Worm (Caenorhabditis elegans) whole organism, L1 larva: ENCODE data around the gene meg-2.

ENCODE experiments used
- F16B12.6 ChIP-seq: fragments of 150-350 bp; optimal IDR thresholded peaks from 2 replicates; lab custom pipeline; 2014; ENCODE audit warnings: missing biosample characterization, missing genetic modification characterization
- aha-1 ChIP-seq: fragments of 150-350 bp; optimal IDR thresholded peaks from 2 replicates; lab custom pipeline; 2014; ENCODE audit warnings: missing biosample characterization, missing genetic modification characterization
- alr-1 ChIP-seq: fragments of 200-800 bp; sonication (Bioruptor generic); optimal IDR thresholded peaks from 2 replicates; lab custom pipeline; 2018; ENCODE audit warnings: borderline replicate concordance, mild to moderate bottlenecking, missing genetic modification characterization, missing compliant biosample characterization
- blmp-1 ChIP-seq: fragments of 150-350 bp; optimal IDR thresholded peaks from 2 replicates; lab custom pipeline; 2014; ENCODE audit warnings: missing biosample characterization, missing genetic modification characterization
- ceh-63 ChIP-seq: fragments of 200-800 bp; sonication (Bioruptor generic); optimal IDR thresholded peaks from 2 replicates; lab custom pipeline; 2018; ENCODE audit warnings: mild to moderate bottlenecking, missing genetic modification characterization, missing compliant biosample characterization
- ceh-8 ChIP-seq: fragments of 200-800 bp; sonication (Bioruptor generic); optimal IDR thresholded peaks from 2 replicates; lab custom pipeline; 2018; ENCODE audit warnings: mild to moderate bottlenecking, missing genetic modification characterization, moderate library complexity, missing compliant biosample characterization
- efl-1 ChIP-seq, 4 experiments: fragments of 150-350 bp; optimal IDR thresholded peaks in 3 of 4; peaks in 1 of 4; 1 replicate in 1 of 4; 2 replicates in 3 of 4; lab custom pipeline; 2014; ENCODE audit warnings: missing biosample characterization in 2 of 4, missing genetic modification characterization in 2 of 4, missing genetic modification reagents in 2 of 4
- efl-3 ChIP-seq: fragments of 200-800 bp; sonication (Bioruptor generic); optimal IDR thresholded peaks from 2 replicates; lab custom pipeline; 2018; ENCODE audit warnings: mild to moderate bottlenecking, missing genetic modification characterization, missing compliant biosample characterization
- egl-13 ChIP-seq: sonication (generic microtip); optimal IDR thresholded peaks from 2 replicates; lab custom pipeline; 2016; ENCODE audit warnings: missing genotype, missing genetic modification reagents, missing genetic modification characterization, missing compliant biosample characterization
- elt-2 ChIP-seq: sonication (generic microtip); optimal IDR thresholded peaks from 2 replicates; lab custom pipeline; 2016; ENCODE audit warnings: missing genetic modification characterization, mild to moderate bottlenecking, inconsistent platforms, missing compliant biosample characterization, missing genetic modification reagents
- elt-3 ChIP-seq, 6 experiments: fragments of 150-350 bp in 1 of 6; sonication (generic microtip); optimal IDR thresholded peaks; 2 replicates each; lab custom pipeline; 2017 to 2018; ENCODE audit warnings: missing biosample characterization in 6 of 6, missing genetic modification characterization in 6 of 6, inconsistent platforms in 1 of 6
- ets-5 ChIP-seq: fragments of 200-800 bp; sonication (Bioruptor generic); IDR thresholded peaks from 2 replicates; pipeline ENCODE4 v1.3.6; 2022; ENCODE audit warnings: missing genetic modification characterization, missing compliant biosample characterization
- fkh-10 ChIP-seq: sonication (generic microtip); optimal IDR thresholded peaks from 2 replicates; lab custom pipeline; 2017; ENCODE audit warnings: missing biosample characterization, missing genetic modification reagents, missing genetic modification characterization
- hlh-17 ChIP-seq: fragments of 200-800 bp; sonication (Bioruptor generic); optimal IDR thresholded peaks from 2 replicates; lab custom pipeline; 2018; ENCODE audit warnings: missing genetic modification characterization, mild to moderate bottlenecking, missing compliant biosample characterization, moderate library complexity, borderline replicate concordance
- hlh-4 ChIP-seq: sonication (generic microtip); optimal IDR thresholded peaks from 2 replicates; lab custom pipeline; 2016; ENCODE audit warnings: mild to moderate bottlenecking, missing genetic modification characterization, missing compliant biosample characterization
- hpl-2 ChIP-seq: fragments of 150-350 bp; optimal IDR thresholded peaks from 2 replicates; lab custom pipeline; 2014; ENCODE audit warnings: missing biosample characterization, missing genetic modification reagents, missing genetic modification characterization
- irx-1 ChIP-seq: sonication (generic microtip); optimal IDR thresholded peaks from 2 replicates; lab custom pipeline; 2016; ENCODE audit warnings: missing genetic modification characterization, missing compliant biosample characterization
- jun-1 ChIP-seq: fragments of 150-350 bp; optimal IDR thresholded peaks from 2 replicates; lab custom pipeline; 2014; ENCODE audit warnings: missing biosample characterization, missing genetic modification reagents, missing genetic modification characterization
- lin-13 ChIP-seq: fragments of 150-350 bp; optimal IDR thresholded peaks from 2 replicates; lab custom pipeline; 2014; ENCODE audit warnings: missing biosample characterization, missing genetic modification reagents, missing genetic modification characterization
- lin-14 ChIP-seq: fragments of 200-800 bp; sonication (Bioruptor generic); optimal IDR thresholded peaks from 2 replicates; lab custom pipeline; 2018; ENCODE audit warnings: mild to moderate bottlenecking, missing genetic modification characterization, moderate library complexity, missing compliant biosample characterization
- lin-39 ChIP-seq: fragments of 150-350 bp; optimal IDR thresholded peaks from 2 replicates; lab custom pipeline; 2014; ENCODE audit warnings: missing biosample characterization, missing genetic modification reagents, missing genetic modification characterization
- lsy-2 ChIP-seq, 2 experiments: fragments of 150-350 bp; optimal IDR thresholded peaks; 2 replicates each; lab custom pipeline; 2014; ENCODE audit warnings: missing biosample characterization in 2 of 2, missing genetic modification characterization in 2 of 2
- mep-1 ChIP-seq: fragments of 150-350 bp; optimal IDR thresholded peaks from 2 replicates; lab custom pipeline; 2014; ENCODE audit warnings: missing biosample characterization, missing genetic modification characterization
- nhr-19 ChIP-seq: fragments of 200-800 bp; sonication (Bioruptor generic); conservative IDR thresholded peaks from 2 replicates; pipeline ENCODE4 v1.3.6; 2022; ENCODE audit warnings: missing genetic modification characterization, missing compliant biosample characterization
- nhr-28 ChIP-seq: fragments of 150-350 bp; optimal IDR thresholded peaks from 2 replicates; lab custom pipeline; 2014; ENCODE audit warnings: missing biosample characterization, missing genetic modification characterization
- nhr-47 ChIP-seq: sonication (generic microtip); optimal IDR thresholded peaks from 2 replicates; lab custom pipeline; 2016; ENCODE audit warnings: mild to moderate bottlenecking, missing genetic modification characterization, moderate library complexity, missing compliant biosample characterization
- nhr-71 ChIP-seq: sonication (generic microtip); optimal IDR thresholded peaks from 2 replicates; lab custom pipeline; 2016; ENCODE audit warnings: mild to moderate bottlenecking, missing genetic modification characterization, moderate library complexity, missing compliant biosample characterization
- nhr-76 ChIP-seq: sonication (generic microtip); optimal IDR thresholded peaks from 2 replicates; lab custom pipeline; 2017; ENCODE audit warnings: missing biosample characterization, missing genetic modification characterization
- nhr-77 ChIP-seq: fragments of 150-350 bp; optimal IDR thresholded peaks from 2 replicates; lab custom pipeline; 2014; ENCODE audit warnings: missing biosample characterization, missing genetic modification characterization
- nhr-84 ChIP-seq: sonication (generic microtip); optimal IDR thresholded peaks from 2 replicates; lab custom pipeline; 2017; ENCODE audit warnings: missing biosample characterization, missing genetic modification characterization
- nhr-85 ChIP-seq: sonication (generic microtip); peaks from one replicate; lab custom pipeline; 2016; ENCODE audit warnings: missing genetic modification characterization, inconsistent platforms, missing compliant biosample characterization
- nhr-90 ChIP-seq: sonication (generic microtip); optimal IDR thresholded peaks from 2 replicates; lab custom pipeline; 2016; ENCODE audit warnings: mild to moderate bottlenecking, missing genetic modification characterization, missing compliant biosample characterization; ENCODE audit not compliant: poor library complexity
- rnt-1 ChIP-seq: sonication (generic microtip); optimal IDR thresholded peaks from 2 replicates; lab custom pipeline; 2016; ENCODE audit warnings: mild to moderate bottlenecking, missing genetic modification characterization, moderate library complexity, missing compliant biosample characterization
- skn-1 ChIP-seq: fragments of 150-350 bp; optimal IDR thresholded peaks from 2 replicates; lab custom pipeline; 2014; ENCODE audit warnings: missing biosample characterization, missing genetic modification characterization
- snpc-4 ChIP-seq: fragments of 150-350 bp; optimal IDR thresholded peaks from 2 replicates; lab custom pipeline; 2014; ENCODE audit warnings: missing biosample characterization, missing genetic modification characterization
- sox-4 ChIP-seq: sonication (generic microtip); optimal IDR thresholded peaks from 2 replicates; lab custom pipeline; 2016; ENCODE audit warnings: missing genetic modification characterization, missing compliant biosample characterization
- sptf-1 ChIP-seq: fragments of 150-350 bp; optimal IDR thresholded peaks from 2 replicates; lab custom pipeline; 2014; ENCODE audit warnings: missing biosample characterization, missing genetic modification characterization
- sup-37 ChIP-seq: fragments of 200-800 bp; sonication (Bioruptor generic); optimal IDR thresholded peaks from 2 replicates; lab custom pipeline; 2018; ENCODE audit warnings: mild to moderate bottlenecking, missing genetic modification characterization, missing compliant biosample characterization
- tbx-2 ChIP-seq: sonication (generic microtip); optimal IDR thresholded peaks from 2 replicates; lab custom pipeline; 2016; ENCODE audit warnings: missing genetic modification characterization, missing compliant biosample characterization
- tlp-1 ChIP-seq: fragments of 150-350 bp; optimal IDR thresholded peaks from 2 replicates; lab custom pipeline; 2014; ENCODE audit warnings: missing biosample characterization, missing genetic modification characterization
- unc-130 ChIP-seq: fragments of 150-350 bp; optimal IDR thresholded peaks from 2 replicates; lab custom pipeline; 2017; ENCODE audit warnings: missing biosample characterization, missing genetic modification characterization, inconsistent platforms
- unc-62 ChIP-seq: fragments of 150-350 bp; optimal IDR thresholded peaks from 2 replicates; lab custom pipeline; 2014; ENCODE audit warnings: missing biosample characterization, missing genetic modification reagents, missing genetic modification characterization
- unc-98 ChIP-seq: fragments of 200-800 bp; sonication (Bioruptor generic); IDR thresholded peaks from 2 replicates; pipeline ENCODE4 v1.3.6; 2022; ENCODE audit warnings: missing genetic modification characterization, missing compliant biosample characterization
- xbp-1 ChIP-seq: sonication (generic microtip); optimal IDR thresholded peaks from 2 replicates; lab custom pipeline; 2016; ENCODE audit warnings: missing genetic modification characterization, missing compliant biosample characterization
- zag-1 ChIP-seq: fragments of 150-350 bp; optimal IDR thresholded peaks from 2 replicates; lab custom pipeline; 2014; ENCODE audit warnings: missing biosample characterization, missing genetic modification characterization
- zip-4 ChIP-seq: fragments of 200-800 bp; sonication (Bioruptor generic); optimal IDR thresholded peaks from 2 replicates; lab custom pipeline; 2018; ENCODE audit warnings: mild to moderate bottlenecking, missing genetic modification characterization, moderate library complexity, missing compliant biosample characterization
- ztf-4 ChIP-seq: fragments of 150-350 bp; optimal IDR thresholded peaks from 2 replicates; lab custom pipeline; 2014; ENCODE audit warnings: missing biosample characterization, missing genetic modification characterization

Gene meg-2

ce11 chrX:13876860-13877259 lies 49.1 kb downstream of the meg-2 start:
- TF ChIP-seq elt-2 (tag; lab: Kevin White, UChicago) = peak; percentile 58
- TF ChIP-seq blmp-1 (tag; lab: Kevin White, UChicago) = no peak

DNA sequence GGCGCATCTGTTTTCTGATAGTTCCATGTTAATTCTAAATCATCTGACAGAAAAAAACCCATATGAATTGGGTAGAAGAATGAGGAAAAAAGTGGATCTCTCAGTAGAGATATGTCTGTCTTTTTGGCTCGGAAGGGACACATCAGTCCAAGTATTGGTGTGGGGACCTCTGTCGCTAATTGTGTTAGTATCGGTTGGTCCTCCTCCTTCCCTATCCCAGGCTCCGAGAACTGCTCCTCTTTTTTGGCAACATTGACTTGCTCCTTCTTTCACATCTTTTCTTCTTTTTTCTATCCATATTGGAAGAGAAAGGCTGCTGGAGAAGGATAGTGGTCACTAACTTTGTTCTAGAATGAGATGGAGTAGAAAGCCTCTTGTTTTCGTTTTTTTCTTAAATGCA lies 50.0 kb downstream of the meg-2 start:
- TF ChIP-seq irx-1 = no peak
- TF ChIP-seq skn-1 = no peak
- no peak for TF ChIP-seq zip-4
- TF ChIP-seq nhr-90 (tag; lab: Kevin White, UChicago) = no peak
- no peak for TF ChIP-seq F16B12.6 (tag; lab: Kevin White, UChicago)
- no peak for TF ChIP-seq nhr-85 (tag; lab: Kevin White, UChicago)
- TF ChIP-seq hlh-17 (GFP tag; lab: Kevin White, UChicago) = no peak
- TF ChIP-seq lin-14 (GFP tag; lab: Kevin White, UChicago) = peak; percentile 55
- TF ChIP-seq, all 84 proteins: peak for 1

- TF ChIP-seq jun-1 (tag; lab: Kevin White, UChicago) (no peak), nhr-28 (tag; lab: Kevin White, UChicago) (no peak), nhr-19 (GFP tag; lab: Robert Waterston, UW) (peak; percentile 10; the same call in 1 of the 2 replicates), elt-3 (tag; optimal IDR thresholded peaks at IDR 0.05; lab: Kevin White, UChicago) (no peak), F16B12.6 (tag; lab: Kevin White, UChicago) (no peak), efl-3 (GFP tag; lab: Kevin White, UChicago) (no peak), tbx-2 (tag; lab: Kevin White, UChicago) (no peak), lin-39 (tag; lab: Kevin White, UChicago) (no peak), zag-1 (tag; lab: Kevin White, UChicago) (no peak), efl-1 (optimal IDR thresholded peaks at IDR 0.05; lab: Kevin White, UChicago) (no peak), efl-1 (GFP tag; optimal IDR thresholded peaks at IDR 0.05 in 1 of 2; lab: Kevin White, UChicago) (no peak), unc-130 (tag; lab: Kevin White, UChicago) (peak; percentile 40), egl-13 (tag; lab: Kevin White, UChicago) (no peak), rnt-1 (tag; lab: Kevin White, UChicago) (peak; percentile 63), sox-4 (no peak), ceh-8 (GFP tag; lab: Kevin White, UChicago) (no peak), skn-1 (no peak), lin-14 (GFP tag; lab: Kevin White, UChicago) (peak; percentile 80), alr-1 (tag; lab: Kevin White, UChicago) (no peak), ceh-63 (no peak), tlp-1 (tag; lab: Kevin White, UChicago) (no peak), xbp-1 (tag; lab: Kevin White, UChicago) (no peak), irx-1 (no peak), ztf-4 (tag; lab: Kevin White, UChicago) (no peak), unc-62 (no peak), snpc-4 (tag; lab: Kevin White, UChicago) (no peak), nhr-90 (tag; lab: Kevin White, UChicago) (no peak), lin-13 (GFP tag; lab: Kevin White, UChicago) (no peak), mep-1 (tag; lab: Kevin White, UChicago) (no peak), nhr-85 (tag; lab: Kevin White, UChicago) (no peak), nhr-84 (tag; lab: Kevin White, UChicago) (no peak), hpl-2 (no peak), nhr-76 (tag; lab: Kevin White, UChicago) (no peak), elt-2 (tag; lab: Kevin White, UChicago) (no peak), nhr-71 (tag; lab: Kevin White, UChicago) (peak; percentile 58), ets-5 (GFP tag; lab: Robert Waterston, UW) (no peak), unc-98 (GFP tag; lab: Robert Waterston, UW) (no peak), blmp-1 (tag; lab: Kevin White, UChicago) (no peak), sptf-1 (tag; lab: Kevin White, UChicago) (no peak), hlh-4 (no peak), sup-37 (GFP tag; lab: Kevin White, UChicago) (no peak), nhr-47 (no peak), lsy-2 (tag; optimal IDR thresholded peaks at IDR 0.05; lab: Kevin White, UChicago) (no peak), fkh-10 (GFP tag; lab: Kevin White, UChicago) (no peak), nhr-77 (tag; lab: Kevin White, UChicago) (no peak), aha-1 (no peak)
Measured at ce11 chrX:13873324-13873933, 52.5 kb downstream of the meg-2 start.
